Worm (Caenorhabditis elegans) whole organism, L3 larva: ENCODE results near the gene far-5.

Experiments used
- ama-1 ChIP-seq: fragments of 150-350 bp; optimal IDR thresholded peaks from 2 replicates; lab custom pipeline; 2018
- ceh-28 ChIP-seq: fragments of 150-350 bp; optimal IDR thresholded peaks from 2 replicates; lab custom pipeline; 2014; ENCODE audit warnings: missing biosample characterization, missing genetic modification reagents, missing genetic modification characterization
- nhr-11 ChIP-seq: fragments of 150-350 bp; optimal IDR thresholded peaks from 2 replicates; lab custom pipeline; 2014; ENCODE audit warnings: missing biosample characterization, missing genetic modification characterization
- nhr-237 ChIP-seq: fragments of 150-350 bp; optimal IDR thresholded peaks from 2 replicates; lab custom pipeline; 2014; ENCODE audit warnings: missing biosample characterization, missing genetic modification characterization

DNA sequence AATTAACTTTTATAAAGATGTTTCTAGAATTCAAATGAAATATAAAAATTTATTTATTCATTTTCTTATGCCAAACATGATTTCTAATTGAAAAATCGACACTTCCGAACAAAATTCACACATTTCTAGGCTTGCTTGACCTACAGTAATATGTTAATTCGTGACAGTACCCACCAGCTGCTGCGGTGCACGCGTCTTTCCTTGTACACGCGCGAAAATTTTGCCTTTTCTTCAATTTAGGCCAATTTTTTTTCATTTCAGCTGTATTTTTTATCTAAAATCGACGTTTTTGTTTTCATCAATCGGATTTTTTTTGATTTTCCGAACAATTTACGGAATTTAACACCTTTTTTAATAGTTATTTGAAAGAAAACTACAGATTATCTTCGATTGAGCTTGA lies 4.7 kb downstream of the far-5 start:
- TF ChIP-seq nhr-237 (tag; lab: Kevin White, UChicago) (no peak), ceh-28 (tag; lab: Kevin White, UChicago) (no peak), ama-1 (lab: Kevin White, UChicago) (no peak), nhr-11 (no peak)
